Worm (Caenorhabditis elegans) whole organism, L4 larva: Measurements from ENCODE around the gene ZK370.6.
A peak's percentile ranks its signal among the peaks of the same experiment; 100 is the strongest.

ENCODE experiments used
- D1046.2 ChIP-seq: fragments of 200-800 bp; sonication (Bioruptor generic); IDR thresholded peaks from 2 replicates; pipeline ENCODE4 v1.3.6; 2022; ENCODE audit warnings: missing genetic modification characterization, missing compliant biosample characterization
- F10B5.3 ChIP-seq: sonication (generic microtip); optimal IDR thresholded peaks from 2 replicates; lab custom pipeline; 2016; ENCODE audit warnings: mild to moderate bottlenecking, missing genetic modification characterization, missing compliant biosample characterization
- F37D6.2 ChIP-seq: sonication (generic microtip); optimal IDR thresholded peaks from 2 replicates; lab custom pipeline; 2016; ENCODE audit warnings: mild to moderate bottlenecking, missing genetic modification characterization, missing compliant biosample characterization
- R02D3.7 ChIP-seq: fragments of 150-350 bp; sonication (generic microtip); optimal IDR thresholded peaks from 3 replicates; lab custom pipeline; 2014; ENCODE audit warnings: missing biosample characterization, missing genetic modification characterization
- T20F7.1 ChIP-seq: fragments of 200-800 bp; sonication (Bioruptor generic); optimal IDR thresholded peaks from 2 replicates; lab custom pipeline; 2018; ENCODE audit warnings: mild to moderate bottlenecking, missing genetic modification characterization, missing compliant biosample characterization
- Y48G9A.11 ChIP-seq: fragments of 200-800 bp; sonication (Bioruptor generic); IDR thresholded peaks from 2 replicates; pipeline ENCODE4 v1.3.6; 2022; ENCODE audit warnings: missing genetic modification reagents, missing genetic modification characterization, missing compliant biosample characterization
- Y5F2A.4 ChIP-seq: fragments of 200-800 bp; sonication (Bioruptor generic); optimal IDR thresholded peaks from 2 replicates; lab custom pipeline; 2018; ENCODE audit warnings: mild to moderate bottlenecking, missing genetic modification characterization, missing compliant biosample characterization
- aha-1 ChIP-seq: fragments of 150-350 bp; peaks from one replicate; lab custom pipeline; 2014; ENCODE audit warnings: missing biosample characterization, missing genetic modification characterization
- aly-2 ChIP-seq: sonication (generic microtip); optimal IDR thresholded peaks from 2 replicates; lab custom pipeline; 2018; ENCODE audit warnings: missing biosample characterization, missing genetic modification characterization
- ceh-62 ChIP-seq: sonication (generic microtip); optimal IDR thresholded peaks from 2 replicates; lab custom pipeline; 2017; ENCODE audit warnings: missing biosample characterization, missing genetic modification characterization
- daf-12 ChIP-seq: fragments of 150-350 bp; optimal IDR thresholded peaks from 2 replicates; lab custom pipeline; 2014; ENCODE audit warnings: missing biosample characterization, missing genetic modification reagents, missing genetic modification characterization
- daf-16 ChIP-seq, 3 experiments: sonication (generic microtip); optimal IDR thresholded peaks; 2 replicates each; lab custom pipeline; 2016 to 2017; ENCODE audit warnings: missing genetic modification characterization in 3 of 3, missing genetic modification reagents in 3 of 3, mild to moderate bottlenecking in 2 of 3, missing compliant biosample characterization in 2 of 3, missing biosample characterization in 1 of 3, moderate library complexity in 1 of 3
- daf-19 ChIP-seq: fragments of 200-800 bp; sonication (Bioruptor generic); conservative IDR thresholded peaks from 2 replicates; pipeline ENCODE4 v1.3.6; 2022; ENCODE audit warnings: missing genetic modification characterization, missing compliant biosample characterization
- daf-8 ChIP-seq: fragments of 200-800 bp; sonication (Bioruptor generic); IDR thresholded peaks from 2 replicates; pipeline ENCODE4 v1.3.6; 2022; ENCODE audit warnings: missing genetic modification characterization, missing compliant biosample characterization
- dmd-6 ChIP-seq: fragments of 200-800 bp; sonication (Bioruptor generic); IDR thresholded peaks from 2 replicates; pipeline ENCODE4 v1.3.6; 2022; ENCODE audit warnings: missing genetic modification reagents, missing genetic modification characterization, missing compliant biosample characterization
- dpl-1 ChIP-seq: fragments of 150-350 bp; optimal IDR thresholded peaks from 2 replicates; lab custom pipeline; 2014; ENCODE audit warnings: missing biosample characterization, missing genetic modification reagents, missing genetic modification characterization
- dve-1 ChIP-seq: sonication (generic microtip); optimal IDR thresholded peaks from 2 replicates; lab custom pipeline; 2017; ENCODE audit warnings: antibody characterized with exemption, mild to moderate bottlenecking, missing genetic modification characterization, missing compliant biosample characterization; ENCODE audit not compliant: insufficient read depth
- egl-43 ChIP-seq: fragments of 200-800 bp; sonication (Bioruptor generic); IDR thresholded peaks from 2 replicates; pipeline ENCODE4 v1.3.6; 2022; ENCODE audit warnings: missing genetic modification reagents, missing genetic modification characterization, missing compliant biosample characterization
- gei-8 ChIP-seq: fragments of 200-800 bp; sonication (Bioruptor generic); optimal IDR thresholded peaks from 2 replicates; lab custom pipeline; 2018; ENCODE audit warnings: mild to moderate bottlenecking, missing genetic modification characterization, missing compliant biosample characterization
- hif-1 ChIP-seq, 2 experiments: sonication (generic microtip); optimal IDR thresholded peaks; 2 replicates each; lab custom pipeline; 2016 to 2017; ENCODE audit warnings: missing compliant biosample characterization in 2 of 2, missing genetic modification characterization in 2 of 2, missing genetic modification reagents in 2 of 2, missing genotype in 2 of 2, mild to moderate bottlenecking in 1 of 2
- lin-29 ChIP-seq: fragments of 200-800 bp; sonication (Bioruptor generic); IDR thresholded peaks from 2 replicates; pipeline ENCODE4 v1.3.6; 2022; ENCODE audit warnings: missing genetic modification reagents, missing genetic modification characterization, missing compliant biosample characterization
- lin-38 ChIP-seq: fragments of 200-800 bp; sonication (Bioruptor generic); IDR thresholded peaks from 2 replicates; pipeline ENCODE4 v1.3.6; 2022; ENCODE audit warnings: missing genetic modification reagents, missing genetic modification characterization, missing compliant biosample characterization
- lsy-2 ChIP-seq, 2 experiments: fragments of 150-350 bp in 1 of 2; sonication (generic microtip) in 1 of 2; optimal IDR thresholded peaks; 2 replicates each; lab custom pipeline; 2014 to 2017; ENCODE audit warnings: missing biosample characterization in 2 of 2, missing genetic modification characterization in 2 of 2
- madf-9 ChIP-seq: fragments of 200-800 bp; sonication (Bioruptor generic); conservative IDR thresholded peaks from 2 replicates; pipeline ENCODE4 v1.3.6; 2022; ENCODE audit warnings: missing genetic modification reagents, missing genetic modification characterization, missing compliant biosample characterization
- mdt-29 ChIP-seq: fragments of 200-800 bp; sonication (Bioruptor generic); IDR thresholded peaks from 2 replicates; pipeline ENCODE4 v1.3.6; 2022; ENCODE audit warnings: missing genetic modification reagents, missing genetic modification characterization, missing compliant biosample characterization
- mep-1 ChIP-seq: fragments of 150-350 bp; sonication (generic microtip); optimal IDR thresholded peaks from 3 replicates; lab custom pipeline; 2014; ENCODE audit warnings: missing biosample characterization, missing genetic modification characterization
- mes-2 ChIP-seq: sonication (generic microtip); optimal IDR thresholded peaks from 2 replicates; lab custom pipeline; 2016; ENCODE audit warnings: missing genotype, mild to moderate bottlenecking, missing genetic modification characterization, missing compliant biosample characterization; ENCODE audit not compliant: poor library complexity, severe bottlenecking
- mxl-2 ChIP-seq: fragments of 200-800 bp; sonication (Bioruptor generic); conservative IDR thresholded peaks from 2 replicates; pipeline ENCODE4 v1.3.6; 2022; ENCODE audit warnings: missing genetic modification reagents, missing genetic modification characterization, missing compliant biosample characterization
- mxl-3 ChIP-seq: fragments of 200-800 bp; sonication (Bioruptor generic); optimal IDR thresholded peaks from 2 replicates; lab custom pipeline; 2018; ENCODE audit warnings: mild to moderate bottlenecking, missing genetic modification characterization, missing compliant biosample characterization
- nhr-10 ChIP-seq: fragments of 150-350 bp; optimal IDR thresholded peaks from 2 replicates; lab custom pipeline; 2014; ENCODE audit warnings: missing biosample characterization, missing genetic modification characterization
- nhr-102 ChIP-seq: sonication (generic microtip); optimal IDR thresholded peaks from 2 replicates; lab custom pipeline; 2016; ENCODE audit warnings: mild to moderate bottlenecking, missing genetic modification characterization, moderate library complexity, missing compliant biosample characterization
- nhr-111 ChIP-seq: fragments of 200-800 bp; sonication (Bioruptor generic); optimal IDR thresholded peaks from 2 replicates; lab custom pipeline; 2018; ENCODE audit warnings: mild to moderate bottlenecking, missing genetic modification characterization, missing compliant biosample characterization
- nhr-28 ChIP-seq: fragments of 150-350 bp; optimal IDR thresholded peaks from 2 replicates; lab custom pipeline; 2014; ENCODE audit warnings: missing biosample characterization, missing genetic modification characterization
- nhr-41 ChIP-seq: fragments of 200-800 bp; sonication (Bioruptor generic); IDR thresholded peaks from 2 replicates; pipeline ENCODE4 v1.3.6; 2022; ENCODE audit warnings: missing genetic modification reagents, missing genetic modification characterization, missing compliant biosample characterization
- nhr-42 ChIP-seq: fragments of 200-800 bp; sonication (Bioruptor generic); IDR thresholded peaks from 2 replicates; pipeline ENCODE4 v1.3.6; 2022; ENCODE audit warnings: missing genetic modification characterization, missing compliant biosample characterization
- nhr-48 ChIP-seq: sonication (generic microtip); optimal IDR thresholded peaks from 2 replicates; lab custom pipeline; 2016; ENCODE audit warnings: mild to moderate bottlenecking, missing genetic modification characterization, missing compliant biosample characterization
- nhr-6 ChIP-seq: fragments of 150-350 bp; optimal IDR thresholded peaks from 2 replicates; lab custom pipeline; 2014; ENCODE audit warnings: missing biosample characterization, missing genetic modification characterization
- nhr-77 ChIP-seq: fragments of 150-350 bp; optimal IDR thresholded peaks from 2 replicates; lab custom pipeline; 2014; ENCODE audit warnings: missing biosample characterization, missing genetic modification characterization
- pha-4 ChIP-seq, 2 experiments: fragments of 150-350 bp in 1 of 2; fragments of 200-800 bp in 1 of 2; sonication (Bioruptor generic) in 1 of 2; IDR thresholded peaks in 1 of 2; optimal IDR thresholded peaks in 1 of 2; 2 replicates each; pipeline versions ENCODE4 v1.3.6 to Lab custom; 2014 to 2022; ENCODE audit warnings: missing genetic modification characterization in 2 of 2, missing genetic modification reagents in 2 of 2, missing biosample characterization in 1 of 2, missing compliant biosample characterization in 1 of 2
- set-16 ChIP-seq: fragments of 200-800 bp; sonication (Bioruptor generic); IDR thresholded peaks from 2 replicates; pipeline ENCODE4 v1.3.6; 2022; ENCODE audit warnings: missing genetic modification reagents, missing genetic modification characterization, missing compliant biosample characterization
- skn-1 ChIP-seq: fragments of 150-350 bp; optimal IDR thresholded peaks from 2 replicates; lab custom pipeline; 2014; ENCODE audit warnings: missing biosample characterization, missing genetic modification characterization
- snpc-4 ChIP-seq: fragments of 150-350 bp; optimal IDR thresholded peaks from 2 replicates; lab custom pipeline; 2014; ENCODE audit warnings: missing biosample characterization, missing genetic modification characterization
- tra-1 ChIP-seq: fragments of 200-800 bp; sonication (Bioruptor generic); IDR thresholded peaks from 2 replicates; pipeline ENCODE4 v1.3.6; 2022; ENCODE audit warnings: missing genetic modification reagents, missing genetic modification characterization, missing compliant biosample characterization
- zag-1 ChIP-seq: fragments of 150-350 bp; optimal IDR thresholded peaks from 2 replicates; lab custom pipeline; 2014; ENCODE audit warnings: missing biosample characterization, missing genetic modification characterization
- zip-2 ChIP-seq: fragments of 150-350 bp; optimal IDR thresholded peaks from 2 replicates; lab custom pipeline; 2014; ENCODE audit warnings: missing biosample characterization, missing genetic modification characterization
- ztf-11 ChIP-seq: fragments of 150-350 bp; optimal IDR thresholded peaks from 2 replicates; lab custom pipeline; 2014; ENCODE audit warnings: missing biosample characterization, missing genetic modification characterization
- ztf-7 ChIP-seq: fragments of 150-350 bp; optimal IDR thresholded peaks from 2 replicates; lab custom pipeline; 2014; ENCODE audit warnings: missing biosample characterization, missing genetic modification characterization

The ZK370.6 gene

ce11 chrIII:8754682-8755081, 11.0 kb upstream of the ZK370.6 start, which contains the start of gene tomm-70:
TSS of gene tomm-70 (minus strand) at chrIII:8754750.
- TF ChIP-seq mes-2 (tag; lab: Kevin White, UChicago) = peak; percentile 6
- TF ChIP-seq T20F7.1 (GFP tag; lab: Kevin White, UChicago) = peak; percentile 92
- peak; percentile 4 for TF ChIP-seq dve-1 (tag; lab: Kevin White, UChicago)
- TF ChIP-seq nhr-28 = peak; percentile 6
- no peak for TF ChIP-seq daf-19 (GFP tag; lab: Robert Waterston, UW)
- no peak for TF ChIP-seq daf-16 (GFP tag; optimal IDR thresholded peaks at IDR 0.05; lab: Kevin White, UChicago)
- TF ChIP-seq daf-16 (tag; optimal IDR thresholded peaks at IDR 0.05; lab: Kevin White, UChicago) = peak; percentile 66
- no peak for TF ChIP-seq aly-2 (tag; lab: Kevin White, UChicago)
- TF ChIP-seq lsy-2 (tag; optimal IDR thresholded peaks at IDR 0.05; lab: Kevin White, UChicago) = peak in 1 of 2 experiments; percentile 43
- peak; percentile 62 for TF ChIP-seq R02D3.7 (tag; lab: Kevin White, UChicago)

ce11 chrIII:8750606-8751005, 7.0 kb upstream of the ZK370.6 start, which contains the start of gene ugtp-1:
TSS of gene ugtp-1 (minus strand) at chrIII:8750706.
- TF ChIP-seq aha-1 (tag; lab: Kevin White, UChicago) (no peak), lin-29 (no peak), skn-1 (tag; lab: Kevin White, UChicago) (no peak), mxl-2 (no peak), nhr-48 (tag; lab: Kevin White, UChicago) (no peak), nhr-77 (tag; lab: Kevin White, UChicago) (no peak), nhr-41 (GFP tag; lab: Robert Waterston, UW) (no peak), ztf-7 (tag; lab: Kevin White, UChicago) (no peak), tra-1 (no peak), daf-12 (tag; lab: Kevin White, UChicago) (no peak), ceh-62 (tag; lab: Kevin White, UChicago) (no peak), mdt-29 (GFP tag; lab: Robert Waterston, UW) (no peak), nhr-111 (GFP tag; lab: Kevin White, UChicago) (no peak)

- TF ChIP-seq zip-2 (peak; percentile 40), ztf-7 (tag; lab: Kevin White, UChicago) (peak; percentile 27), zag-1 (tag; lab: Kevin White, UChicago) (no peak), lin-38 (GFP tag; lab: Robert Waterston, UW) (peak; percentile 32; the same call in 1 of the 2 replicates), hif-1 (tag; optimal IDR thresholded peaks at IDR 0.05; lab: Kevin White, UChicago) (peak in 1 of 2 experiments; percentile 50), nhr-6 (tag; lab: Kevin White, UChicago) (peak; percentile 74), dmd-6 (GFP tag; lab: Robert Waterston, UW) (peak; percentile 92), mxl-2 (no peak), Y5F2A.4 (GFP tag; lab: Kevin White, UChicago) (no peak), set-16 (no peak), ztf-11 (tag; lab: Kevin White, UChicago) (no peak), dpl-1 (GFP tag; lab: Kevin White, UChicago) (peak; percentile 39), aha-1 (tag; lab: Kevin White, UChicago) (peak; percentile 60), egl-43 (GFP tag; lab: Robert Waterston, UW) (no peak), F10B5.3 (no peak), daf-8 (GFP tag; lab: Robert Waterston, UW) (no peak), nhr-102 (tag; lab: Kevin White, UChicago) (peak; percentile 53), snpc-4 (tag; lab: Kevin White, UChicago) (no peak), Y48G9A.11 (GFP tag; lab: Robert Waterston, UW) (no peak), madf-9 (GFP tag; lab: Robert Waterston, UW) (no peak), pha-4 (GFP tag; IDR thresholded peaks at IDR 0.05; lab: Robert Waterston, UW) (peak; percentile 20; the same call in 1 of the 2 replicates), pha-4 (tag; optimal IDR thresholded peaks at IDR 0.05; lab: Kevin White, UChicago) (no peak), nhr-42 (GFP tag; lab: Robert Waterston, UW) (no peak), mep-1 (tag; lab: Kevin White, UChicago) (peak; percentile 78), T20F7.1 (GFP tag; lab: Kevin White, UChicago) (peak; percentile 75), D1046.2 (GFP tag; lab: Robert Waterston, UW) (no peak), nhr-10 (tag; lab: Kevin White, UChicago) (peak; percentile 42), R02D3.7 (tag; lab: Kevin White, UChicago) (no peak), nhr-77 (tag; lab: Kevin White, UChicago) (peak; percentile 79), F37D6.2 (tag; lab: Kevin White, UChicago) (no peak), mxl-3 (GFP tag; lab: Kevin White, UChicago) (no peak), gei-8 (peak; percentile 10)
These were observed 5.8 kb upstream of the ZK370.6 start, which contains the start of gene sma-2 for ce11 chrIII:8749487-8749886. TSS of gene sma-2 (plus strand) at chrIII:8749680.
